Fruit fly (Drosophila melanogaster) S2 (cell line): Measurements from ENCODE around the gene Svil.

Source experiments
- CG8478 ChIP-seq: fragments of >200 bp; optimal IDR thresholded peaks from 2 replicates; lab custom pipeline; 2018
- CTCF ChIP-seq, 2 experiments: fragments of >200 bp; optimal IDR thresholded peaks; 2 replicates each; lab custom pipeline; 2018

- TF ChIP-seq CG8478 (lab: Kevin White, UChicago) = no peak
- no peak for TF ChIP-seq CTCF (optimal IDR thresholded peaks at IDR 0.05; lab: Kevin White, UChicago)
Observed at dm6 chr3L:2545913-2546312, 168.5 kb downstream of the Svil start.
